Fruit fly (Drosophila melanogaster): Measurements from ENCODE around the gene CycD.

- TF ChIP-seq pan (optimal IDR thresholded peaks at IDR 0.05) = no peak
- no peak for TF ChIP-seq pan (GFP tag; optimal IDR thresholded peaks at IDR 0.05 in 1 of 2, IDR thresholded peaks at IDR 0.05 in 1 of 2)
- no peak for TF ChIP-seq CG18599 (GFP tag; optimal IDR thresholded peaks at IDR 0.05)
- no peak for TF ChIP-seq CG9215 (GFP tag; IDR thresholded peaks at IDR 0.05)
- no peak for TF ChIP-seq ken (GFP tag; IDR thresholded peaks at IDR 0.05)
- no peak for TF ChIP-seq org-1 (GFP tag; optimal IDR thresholded peaks at IDR 0.05)
These were observed 40.6 kb upstream of the CycD start for dm6 chrX:15950056-15950455.

All from whole organism, embryonic.